Worm (Caenorhabditis elegans) whole organism, L4/young adult: ENCODE measurements around the gene T05C1.3.

Experiments used
- W03F9.2 ChIP-seq: fragments of 150-350 bp; optimal IDR thresholded peaks from 2 replicates; lab custom pipeline; 2014; ENCODE audit warnings: missing biosample characterization, missing genetic modification characterization
- dao-5 ChIP-seq: sonication (generic microtip); optimal IDR thresholded peaks from 2 replicates; lab custom pipeline; 2016; ENCODE audit warnings: missing genotype, missing genetic modification characterization, moderate library complexity, missing compliant biosample characterization
- him-1 ChIP-seq: sonication (generic microtip); optimal IDR thresholded peaks from 2 replicates; lab custom pipeline; 2016; ENCODE audit warnings: missing genotype, missing genetic modification reagents, missing genetic modification characterization, missing compliant biosample characterization

The T05C1.3 gene

ce11 chrII:4506552-4507291, 17.5 kb upstream of the T05C1.3 start:
- TF ChIP-seq him-1 (tag; lab: Kevin White, UChicago) (peak; percentile 67), W03F9.2 (tag; lab: Kevin White, UChicago) (peak; percentile 20), dao-5 (no peak)

DNA sequence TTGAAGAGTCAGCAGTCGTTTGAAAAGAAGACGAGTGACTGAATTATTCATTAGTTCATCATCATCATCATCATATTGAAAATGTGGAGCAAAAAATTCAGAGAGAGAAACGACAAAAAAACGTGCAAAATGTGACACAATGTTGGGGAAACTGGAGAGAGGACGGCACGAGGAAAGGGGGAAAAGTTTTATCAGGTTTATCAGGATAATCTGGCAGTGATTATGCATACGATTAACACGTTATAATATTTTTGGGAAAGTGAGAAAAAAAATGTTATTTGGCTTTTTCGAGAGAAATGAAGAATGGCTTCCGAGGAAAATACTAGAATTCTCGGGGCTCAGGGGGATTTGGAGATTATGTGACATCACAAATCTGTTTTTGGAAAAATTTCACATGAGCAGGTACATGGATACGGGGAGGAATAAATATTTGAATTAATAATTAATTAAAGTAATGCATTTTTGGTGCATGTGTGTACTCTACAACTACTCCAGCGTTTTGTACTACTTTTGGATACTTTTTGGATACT, 16.0 kb upstream of the T05C1.3 start, which contains the start of gene camt-1:
Gene camt-1 (minus strand): TSS at position 51 of the 530 bp plus-strand sequence.
- no peak for TF ChIP-seq dao-5
- no peak for TF ChIP-seq him-1 (tag; lab: Kevin White, UChicago)
- TF ChIP-seq W03F9.2 (tag; lab: Kevin White, UChicago): no peak

DNA sequence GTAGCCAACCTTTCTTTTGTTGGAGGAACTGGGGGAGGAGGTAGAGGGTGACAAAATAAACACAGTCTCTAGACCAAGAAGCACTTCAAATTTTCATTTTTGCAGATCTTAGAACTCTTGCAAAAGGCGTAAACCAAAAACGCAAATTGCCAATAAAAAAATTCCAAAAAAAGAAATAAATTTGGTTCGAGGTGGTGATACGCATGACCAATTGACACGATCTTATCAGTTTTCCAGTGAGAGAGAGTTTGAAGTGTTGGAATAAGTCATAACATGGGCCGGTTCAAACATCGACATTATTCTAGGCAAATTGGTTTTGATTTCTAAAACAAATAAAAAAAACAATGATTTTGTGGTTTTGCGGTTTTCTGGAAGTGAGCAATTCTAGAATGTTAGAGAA, 6.7 kb upstream of the T05C1.3 start:
- TF ChIP-seq W03F9.2 (tag; lab: Kevin White, UChicago) (no peak), him-1 (tag; lab: Kevin White, UChicago) (no peak)

- no peak for TF ChIP-seq dao-5
- TF ChIP-seq W03F9.2 (tag; lab: Kevin White, UChicago): no peak
- no peak for TF ChIP-seq him-1 (tag; lab: Kevin White, UChicago)
Observed at ce11 chrII:4494532-4494931, 5.3 kb upstream of the T05C1.3 start.

- TF ChIP-seq him-1 (tag; lab: Kevin White, UChicago): no peak
- no peak for TF ChIP-seq dao-5
- TF ChIP-seq W03F9.2 (tag; lab: Kevin White, UChicago): no peak
Observed at ce11 chrII:4490729-4491128, 1.5 kb upstream of the T05C1.3 start, which contains the start of gene T05C1.5. Gene T05C1.5 (minus strand): TSS chrII:4490829.

ce11 chrII:4482021-4482420, 7.2 kb downstream of the T05C1.3 start, which contains the start of gene T05C1.2:
Gene T05C1.2 (minus strand): TSS chrII:4482121.
- no peak for TF ChIP-seq dao-5
- TF ChIP-seq him-1 (tag; lab: Kevin White, UChicago): no peak
- no peak for TF ChIP-seq W03F9.2 (tag; lab: Kevin White, UChicago)

- TF ChIP-seq dao-5 (no peak), him-1 (tag; lab: Kevin White, UChicago) (no peak), W03F9.2 (tag; lab: Kevin White, UChicago) (no peak)
Observed at ce11 chrII:4478303-4478702, 10.9 kb downstream of the T05C1.3 start, which contains the start of gene T05C1.1. Gene T05C1.1 (plus strand): TSS chrII:4478603.

- TF ChIP-seq dao-5 (no peak), W03F9.2 (tag; lab: Kevin White, UChicago) (no peak), him-1 (tag; lab: Kevin White, UChicago) (no peak)
Observed at ce11 chrII:4474005-4474655, 15.1 kb downstream of the T05C1.3 start.

- TF ChIP-seq dao-5 (no peak), him-1 (tag; lab: Kevin White, UChicago) (no peak), W03F9.2 (tag; lab: Kevin White, UChicago) (no peak)
Observed at ce11 chrII:4470972-4471645, 18.1 kb downstream of the T05C1.3 start, which contains the start of gene W06B4.1. Gene W06B4.1 (plus strand): TSS chrII:4471595.

DNA sequence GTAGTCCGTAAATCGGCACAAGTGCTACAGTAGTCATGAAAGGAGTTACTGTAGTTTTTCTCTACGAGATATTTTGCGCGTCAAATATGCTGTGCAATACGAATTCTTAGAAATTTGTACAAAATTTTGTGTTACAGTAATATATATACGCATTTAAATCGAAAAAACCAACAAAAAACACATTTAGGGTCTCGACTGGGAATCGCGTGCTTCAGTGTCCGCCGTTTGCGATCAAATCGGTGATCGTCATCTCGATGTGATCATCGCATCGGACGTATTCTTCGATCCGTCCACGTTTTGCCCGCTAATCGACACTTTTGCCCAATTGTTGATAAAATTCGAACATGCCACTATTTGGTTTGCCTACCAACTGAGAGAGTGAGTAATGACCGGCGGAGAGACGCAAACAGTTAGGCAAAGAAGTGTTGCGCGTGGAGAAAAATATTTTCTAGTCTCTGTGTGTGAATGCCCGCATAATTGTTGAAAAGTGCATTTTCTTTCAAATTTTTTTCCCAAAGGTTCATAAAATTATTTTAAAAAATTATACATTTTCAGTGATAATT, 20.2 kb downstream of the T05C1.3 start:
- no peak for TF ChIP-seq W03F9.2 (tag; lab: Kevin White, UChicago)
- TF ChIP-seq dao-5: no peak
- no peak for TF ChIP-seq him-1 (tag; lab: Kevin White, UChicago)

- no peak for TF ChIP-seq him-1 (tag; lab: Kevin White, UChicago)
- no peak for TF ChIP-seq W03F9.2 (tag; lab: Kevin White, UChicago)
- no peak for TF ChIP-seq dao-5
Observed at ce11 chrII:4467869-4468268, 21.3 kb downstream of the T05C1.3 start, which contains the start of gene W06B4.2. Gene W06B4.2 (plus strand): TSS chrII:4468169.

DNA sequence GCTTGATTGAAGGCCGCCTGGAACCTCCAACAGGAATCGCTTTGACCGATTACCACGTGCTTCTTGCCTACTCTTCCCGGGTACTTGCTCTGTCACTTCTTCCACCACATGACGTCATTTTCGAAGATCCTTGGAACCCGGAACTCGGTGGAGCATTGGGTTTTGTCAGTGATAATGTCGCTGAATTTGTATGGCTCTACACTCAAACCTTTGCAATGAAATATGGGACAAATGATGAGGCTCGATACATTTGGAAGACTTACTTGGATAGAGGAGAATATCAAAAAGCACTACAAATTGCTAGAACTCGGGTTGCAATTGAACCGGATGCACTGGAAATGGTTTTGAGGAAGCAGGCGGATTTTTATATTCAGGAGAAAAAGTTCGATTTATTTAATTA, 26.3 kb downstream of the T05C1.3 start:
- TF ChIP-seq him-1 (tag; lab: Kevin White, UChicago) (no peak), dao-5 (no peak), W03F9.2 (tag; lab: Kevin White, UChicago) (no peak)

DNA sequence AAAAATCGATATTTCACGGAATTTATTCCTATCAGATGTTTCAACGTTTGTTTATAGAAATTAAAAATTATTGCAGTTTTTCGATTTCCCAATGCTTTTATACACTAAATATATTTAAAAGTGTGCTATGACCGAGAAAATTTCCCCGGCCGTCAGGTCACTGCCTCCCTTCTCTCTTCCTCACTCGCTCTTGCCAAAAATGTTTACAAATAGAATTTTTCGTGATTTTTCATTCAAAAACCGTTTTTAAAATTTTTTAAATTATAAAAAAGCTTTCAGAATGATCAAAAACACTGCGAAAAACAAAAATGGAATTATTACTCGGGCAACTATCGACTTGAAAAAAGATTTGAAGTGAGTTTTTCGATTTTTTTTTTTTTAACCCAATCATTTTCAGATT, 28.3 kb downstream of the T05C1.3 start, which contains the start of the genes T12C9.7 and vps-18:
Gene T12C9.7 (minus strand): TSS at position 101 of the 400 bp plus-strand sequence.
Gene vps-18 (plus strand): TSS at position 280 of the 400 bp plus-strand sequence.
- TF ChIP-seq him-1 (tag; lab: Kevin White, UChicago) (no peak), dao-5 (no peak), W03F9.2 (tag; lab: Kevin White, UChicago) (no peak)
